Worm (Caenorhabditis elegans): ENCODE measurements around the gene grl-21.

DNA sequence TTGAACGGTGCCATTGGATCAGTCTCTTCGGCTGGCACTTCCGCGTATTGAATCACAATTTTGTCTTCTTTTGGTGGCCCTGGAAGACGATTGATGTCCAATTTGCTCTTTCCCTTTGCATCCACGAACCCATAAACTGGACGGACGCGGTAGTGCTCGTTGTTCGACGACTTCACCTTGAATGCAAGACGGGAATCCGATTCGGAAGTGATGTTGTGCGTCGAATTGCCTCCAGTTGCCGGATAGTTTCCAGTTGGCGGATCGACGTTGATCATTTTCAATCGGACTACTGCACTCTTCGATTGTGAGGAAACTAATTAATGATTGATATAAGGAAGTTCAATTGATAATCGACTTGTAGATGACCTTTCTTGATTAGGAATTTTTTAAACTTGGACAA, 1.1 kb downstream of the grl-21 start, which contains the start of gene ssp-34:
- TF ChIP-seq lin-39 (tag; optimal IDR thresholded peaks at IDR 0.05) (no peak), nhr-77 (tag; optimal IDR thresholded peaks at IDR 0.05) (no peak), ama-1 (optimal IDR thresholded peaks at IDR 0.05) (no peak)

All from whole organism, L3 larva.